Worm (Caenorhabditis elegans): ENCODE data around the gene F59E11.5.

ce11 chrV:9024713-9025112 is 29.8 kb downstream of the F59E11.5 start, which contains the start of gene bus-1:
- TF ChIP-seq nhr-12 (tag; optimal IDR thresholded peaks at IDR 0.05), result no peak
- TF ChIP-seq fkh-10 (GFP tag; optimal IDR thresholded peaks at IDR 0.05), result no peak
- TF ChIP-seq blmp-1 (tag; optimal IDR thresholded peaks at IDR 0.05), result no peak

Measured in whole organism, L1 larva.